Worm (Caenorhabditis elegans): ENCODE data around the gene chtb-1.

- TF ChIP-seq ceh-28 (tag; optimal IDR thresholded peaks at IDR 0.05) (no peak), lin-1 (GFP tag; IDR thresholded peaks at IDR 0.05) (no peak), tra-1 (GFP tag; IDR thresholded peaks at IDR 0.05) (no peak)
Measured at ce11 chrIII:9355412-9355969, at the start of gene chtb-1.

All from whole organism, L4 larva.